Fruit fly (Drosophila melanogaster): Measurements from ENCODE around the gene CG6621.

Gene CG6621

DNA sequence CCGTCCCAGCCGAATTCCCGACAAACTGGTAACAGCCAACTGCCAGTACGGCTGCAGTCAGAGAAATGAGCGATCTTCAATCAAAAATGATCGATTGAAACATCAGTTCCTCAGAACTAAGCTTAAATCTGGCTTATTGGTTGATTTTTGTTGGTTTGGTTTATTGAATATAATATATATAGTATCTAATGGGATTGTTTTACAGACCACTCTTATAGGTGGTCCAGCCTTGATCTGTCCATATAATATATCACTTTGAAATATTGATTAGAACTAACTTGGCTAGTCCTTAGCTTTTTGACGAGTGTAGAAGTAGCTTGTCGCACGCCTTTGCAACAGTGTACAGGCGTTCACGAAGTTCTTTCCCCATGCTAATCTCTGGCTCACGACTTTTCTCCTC, 50.9 kb downstream of the CG6621 start:
- TF ChIP-seq CG7045 (GFP tag; optimal IDR thresholded peaks at IDR 0.05) (no peak), cnc (optimal IDR thresholded peaks at IDR 0.05) (no peak), cic (GFP tag; optimal IDR thresholded peaks at IDR 0.05) (no peak), kay (GFP tag; ENCODE audit: borderline replicate concordance) (no peak), Clk (GFP tag; optimal IDR thresholded peaks at IDR 0.05) (no peak), CG11617 (GFP tag; optimal IDR thresholded peaks at IDR 0.05) (no peak), CG14711 (tag; optimal IDR thresholded peaks at IDR 0.05) (no peak), Hr96 (GFP tag; optimal IDR thresholded peaks at IDR 0.05) (no peak), CG5204 (GFP tag; optimal IDR thresholded peaks at IDR 0.05) (no peak), CG1620 (GFP tag; optimal IDR thresholded peaks at IDR 0.05) (no peak), CG7101 (tag; optimal IDR thresholded peaks at IDR 0.05) (no peak), pad (GFP tag; optimal IDR thresholded peaks at IDR 0.05) (no peak), CG12768 (GFP tag; optimal IDR thresholded peaks at IDR 0.05) (no peak), toe (GFP tag; optimal IDR thresholded peaks at IDR 0.05) (no peak), tj (GFP tag; optimal IDR thresholded peaks at IDR 0.05) (no peak), Mnt (GFP tag; optimal IDR thresholded peaks at IDR 0.05) (no peak), CG33017 (tag; optimal IDR thresholded peaks at IDR 0.05) (no peak)

All from whole organism, adult.